Worm (Caenorhabditis elegans) whole organism, L1 larva: Measurements from ENCODE around the gene F57G4.11.
"Not testable (repeated sequence)": the region's sequence is repeated elsewhere in the genome, so short reads cannot be mapped to it uniquely, and the experiment has no call there.

Experiments
- aly-2 ChIP-seq: fragments of 150-350 bp; optimal IDR thresholded peaks from 2 replicates; lab custom pipeline; 2014; ENCODE audit warnings: missing biosample characterization, missing genetic modification characterization
- ama-1 ChIP-seq: fragments of 150-350 bp; optimal IDR thresholded peaks from 2 replicates; lab custom pipeline; 2014
- ceh-63 ChIP-seq: fragments of 200-800 bp; sonication (Bioruptor generic); optimal IDR thresholded peaks from 2 replicates; lab custom pipeline; 2018; ENCODE audit warnings: mild to moderate bottlenecking, missing genetic modification characterization, missing compliant biosample characterization
- ceh-88 ChIP-seq: fragments of 200-800 bp; sonication (Bioruptor generic); IDR thresholded peaks from 2 replicates; pipeline ENCODE4 v1.3.6; 2022; ENCODE audit warnings: missing genetic modification characterization, missing compliant biosample characterization
- efl-1 ChIP-seq, 4 experiments: fragments of 150-350 bp; optimal IDR thresholded peaks in 3 of 4; peaks in 1 of 4; 1 replicate in 1 of 4; 2 replicates in 3 of 4; lab custom pipeline; 2014; ENCODE audit warnings: missing biosample characterization in 2 of 4, missing genetic modification characterization in 2 of 4, missing genetic modification reagents in 2 of 4
- efl-3 ChIP-seq: fragments of 200-800 bp; sonication (Bioruptor generic); optimal IDR thresholded peaks from 2 replicates; lab custom pipeline; 2018; ENCODE audit warnings: mild to moderate bottlenecking, missing genetic modification characterization, missing compliant biosample characterization
- egl-13 ChIP-seq: sonication (generic microtip); optimal IDR thresholded peaks from 2 replicates; lab custom pipeline; 2016; ENCODE audit warnings: missing genotype, missing genetic modification reagents, missing genetic modification characterization, missing compliant biosample characterization
- elt-2 ChIP-seq: sonication (generic microtip); optimal IDR thresholded peaks from 2 replicates; lab custom pipeline; 2016; ENCODE audit warnings: missing genetic modification characterization, mild to moderate bottlenecking, inconsistent platforms, missing compliant biosample characterization, missing genetic modification reagents
- fkh-4 ChIP-seq: sonication (generic microtip); optimal IDR thresholded peaks from 2 replicates; lab custom pipeline; 2016; ENCODE audit warnings: missing compliant biosample characterization, missing genetic modification characterization, borderline replicate concordance
- grh-1 ChIP-seq: fragments of 200-800 bp; sonication (Bioruptor generic); IDR thresholded peaks from 2 replicates; pipeline ENCODE4 v1.3.6; 2022; ENCODE audit warnings: missing genetic modification reagents, missing genetic modification characterization, missing compliant biosample characterization
- isw-1 ChIP-seq: fragments of 200-800 bp; sonication (Bioruptor generic); IDR thresholded peaks from 2 replicates; pipeline ENCODE4 v1.3.6; 2022; ENCODE audit warnings: missing genetic modification characterization, missing compliant biosample characterization
- jun-1 ChIP-seq: fragments of 150-350 bp; optimal IDR thresholded peaks from 2 replicates; lab custom pipeline; 2014; ENCODE audit warnings: missing biosample characterization, missing genetic modification reagents, missing genetic modification characterization
- lin-13 ChIP-seq: fragments of 150-350 bp; optimal IDR thresholded peaks from 2 replicates; lab custom pipeline; 2014; ENCODE audit warnings: missing biosample characterization, missing genetic modification reagents, missing genetic modification characterization
- lin-14 ChIP-seq: fragments of 200-800 bp; sonication (Bioruptor generic); optimal IDR thresholded peaks from 2 replicates; lab custom pipeline; 2018; ENCODE audit warnings: mild to moderate bottlenecking, missing genetic modification characterization, moderate library complexity, missing compliant biosample characterization
- lin-35 ChIP-seq, 2 experiments: fragments of 150-350 bp; optimal IDR thresholded peaks; 2 replicates each; lab custom pipeline; 2014; ENCODE audit warnings: missing biosample characterization in 2 of 2, missing genetic modification characterization in 2 of 2, missing genetic modification reagents in 2 of 2
- mab-9 ChIP-seq: fragments of 200-800 bp; sonication (Bioruptor generic); IDR thresholded peaks from 2 replicates; pipeline ENCODE4 v1.3.6; 2022; ENCODE audit warnings: missing genetic modification reagents, missing genetic modification characterization, missing compliant biosample characterization
- mep-1 ChIP-seq: fragments of 150-350 bp; optimal IDR thresholded peaks from 2 replicates; lab custom pipeline; 2014; ENCODE audit warnings: missing biosample characterization, missing genetic modification characterization
- nhr-11 ChIP-seq: fragments of 150-350 bp; optimal IDR thresholded peaks from 2 replicates; lab custom pipeline; 2014; ENCODE audit warnings: missing biosample characterization, missing genetic modification characterization
- nhr-12 ChIP-seq: sonication (generic microtip); optimal IDR thresholded peaks from 2 replicates; lab custom pipeline; 2017; ENCODE audit warnings: missing biosample characterization, missing genetic modification characterization
- nhr-19 ChIP-seq: fragments of 200-800 bp; sonication (Bioruptor generic); conservative IDR thresholded peaks from 2 replicates; pipeline ENCODE4 v1.3.6; 2022; ENCODE audit warnings: missing genetic modification characterization, missing compliant biosample characterization
- nhr-237 ChIP-seq: fragments of 150-350 bp; optimal IDR thresholded peaks from 2 replicates; lab custom pipeline; 2014; ENCODE audit warnings: missing biosample characterization, missing genetic modification characterization
- nhr-28 ChIP-seq: fragments of 150-350 bp; optimal IDR thresholded peaks from 2 replicates; lab custom pipeline; 2014; ENCODE audit warnings: missing biosample characterization, missing genetic modification characterization
- nhr-71 ChIP-seq: sonication (generic microtip); optimal IDR thresholded peaks from 2 replicates; lab custom pipeline; 2016; ENCODE audit warnings: mild to moderate bottlenecking, missing genetic modification characterization, moderate library complexity, missing compliant biosample characterization
- nhr-76 ChIP-seq: sonication (generic microtip); optimal IDR thresholded peaks from 2 replicates; lab custom pipeline; 2017; ENCODE audit warnings: missing biosample characterization, missing genetic modification characterization
- nhr-90 ChIP-seq: sonication (generic microtip); optimal IDR thresholded peaks from 2 replicates; lab custom pipeline; 2016; ENCODE audit warnings: mild to moderate bottlenecking, missing genetic modification characterization, missing compliant biosample characterization; ENCODE audit not compliant: poor library complexity
- pag-3 ChIP-seq: sonication (generic microtip); optimal IDR thresholded peaks from 2 replicates; lab custom pipeline; 2017; ENCODE audit warnings: missing genetic modification characterization, mild to moderate bottlenecking, missing compliant biosample characterization, antibody characterized with exemption, borderline replicate concordance; ENCODE audit not compliant: insufficient read depth
- pax-3 ChIP-seq: fragments of 200-800 bp; sonication (Bioruptor generic); optimal IDR thresholded peaks from 2 replicates; lab custom pipeline; 2018; ENCODE audit warnings: mild to moderate bottlenecking, missing genetic modification characterization, moderate library complexity, missing compliant biosample characterization
- pqm-1 ChIP-seq: sonication (generic microtip); optimal IDR thresholded peaks from 3 replicates; lab custom pipeline; 2017; ENCODE audit warnings: missing biosample characterization, missing genetic modification characterization
- snpc-4 ChIP-seq: fragments of 150-350 bp; optimal IDR thresholded peaks from 2 replicates; lab custom pipeline; 2014; ENCODE audit warnings: missing biosample characterization, missing genetic modification characterization
- swsn-7 ChIP-seq: sonication (generic microtip); optimal IDR thresholded peaks from 2 replicates; lab custom pipeline; 2016; ENCODE audit warnings: missing genetic modification characterization, missing compliant biosample characterization
- tbx-2 ChIP-seq: sonication (generic microtip); optimal IDR thresholded peaks from 2 replicates; lab custom pipeline; 2016; ENCODE audit warnings: missing genetic modification characterization, missing compliant biosample characterization
- tlp-1 ChIP-seq: fragments of 150-350 bp; optimal IDR thresholded peaks from 2 replicates; lab custom pipeline; 2014; ENCODE audit warnings: missing biosample characterization, missing genetic modification characterization
- vab-15 ChIP-seq: sonication (generic microtip); optimal IDR thresholded peaks from 2 replicates; lab custom pipeline; 2017; ENCODE audit warnings: missing genotype, mild to moderate bottlenecking, missing genetic modification characterization, missing compliant biosample characterization
- xbp-1 ChIP-seq: sonication (generic microtip); optimal IDR thresholded peaks from 2 replicates; lab custom pipeline; 2016; ENCODE audit warnings: missing genetic modification characterization, missing compliant biosample characterization
- zag-1 ChIP-seq: fragments of 150-350 bp; optimal IDR thresholded peaks from 2 replicates; lab custom pipeline; 2014; ENCODE audit warnings: missing biosample characterization, missing genetic modification characterization
- zip-4 ChIP-seq: fragments of 200-800 bp; sonication (Bioruptor generic); optimal IDR thresholded peaks from 2 replicates; lab custom pipeline; 2018; ENCODE audit warnings: mild to moderate bottlenecking, missing genetic modification characterization, moderate library complexity, missing compliant biosample characterization

F57G4.11 gene

ce11 chrV:17624906-17625305, at the start of gene F57G4.11:
Gene F57G4.11 (plus strand): TSS chrV:17625206.
- TF ChIP-seq pax-3 (tag; lab: Kevin White, UChicago): no peak
- TF ChIP-seq nhr-28 (tag; lab: Kevin White, UChicago): no peak
- TF ChIP-seq mep-1 (tag; lab: Kevin White, UChicago): no peak
- no peak for TF ChIP-seq swsn-7 (tag; lab: Kevin White, UChicago)
- TF ChIP-seq nhr-12: no peak
- TF ChIP-seq jun-1 (tag; lab: Kevin White, UChicago): no peak
- TF ChIP-seq nhr-76 (tag; lab: Kevin White, UChicago): no peak
- TF ChIP-seq lin-14 (GFP tag; lab: Kevin White, UChicago): no peak

ce11 chrV:17580017-17580416, 45.0 kb upstream of the F57G4.11 start:
- TF ChIP-seq aly-2 (tag; lab: Kevin White, UChicago): no peak
- no peak for TF ChIP-seq efl-1 (optimal IDR thresholded peaks at IDR 0.05; lab: Kevin White, UChicago)
- TF ChIP-seq efl-1 (GFP tag; optimal IDR thresholded peaks at IDR 0.05 in 1 of 2; lab: Kevin White, UChicago): peak in 1 of 2 experiments; percentile 63

ce11 chrV:17584352-17584843, 40.6 kb upstream of the F57G4.11 start, which contains the start of gene fbxa-133:
Gene fbxa-133 (plus strand): TSS chrV:17584793.
- TF ChIP-seq zip-4 (GFP tag; lab: Kevin White, UChicago); grh-1 (GFP tag; lab: Robert Waterston, UW); nhr-237 (tag; lab: Kevin White, UChicago): not testable (repeated sequence)

- TF ChIP-seq pax-3 (tag; lab: Kevin White, UChicago) (no peak), fkh-4 (tag; lab: Kevin White, UChicago) (no peak), mab-9 (no peak), jun-1 (tag; lab: Kevin White, UChicago) (no peak), aly-2 (tag; lab: Kevin White, UChicago) (no peak), pag-3 (tag; lab: Kevin White, UChicago) (no peak), pqm-1 (no peak), nhr-19 (GFP tag; lab: Robert Waterston, UW) (no peak), ama-1 (lab: Kevin White, UChicago) (no peak), lin-13 (GFP tag; lab: Kevin White, UChicago) (no peak)
Observed at ce11 chrV:17595691-17596090, 29.3 kb upstream of the F57G4.11 start.

ce11 chrV:17598810-17599209, 26.2 kb upstream of the F57G4.11 start, which contains the start of gene Y6G8.2:
Gene Y6G8.2 (minus strand): TSS chrV:17598956.
- no peak for TF ChIP-seq zag-1 (tag; lab: Kevin White, UChicago)
- peak; percentile 52 for TF ChIP-seq elt-2
- TF ChIP-seq ceh-63: no peak

- no peak for TF ChIP-seq nhr-11 (tag; lab: Kevin White, UChicago)
- TF ChIP-seq egl-13 (tag; lab: Kevin White, UChicago): no peak
- no peak for TF ChIP-seq tlp-1 (tag; lab: Kevin White, UChicago)
- TF ChIP-seq fkh-4 (tag; lab: Kevin White, UChicago): no peak
- no peak for TF ChIP-seq lin-35 (GFP tag; optimal IDR thresholded peaks at IDR 0.05; lab: Kevin White, UChicago)
- TF ChIP-seq nhr-19 (GFP tag; lab: Robert Waterston, UW): no peak
- no peak for TF ChIP-seq nhr-71 (tag; lab: Kevin White, UChicago)
- TF ChIP-seq xbp-1 (tag; lab: Kevin White, UChicago): no peak
- no peak for TF ChIP-seq ceh-88 (GFP tag; lab: Robert Waterston, UW)
- TF ChIP-seq efl-3 (GFP tag; lab: Kevin White, UChicago): no peak
- no peak for TF ChIP-seq isw-1 (GFP tag; lab: Robert Waterston, UW)
- TF ChIP-seq snpc-4 (tag; lab: Kevin White, UChicago): no peak
- TF ChIP-seq tbx-2 (tag; lab: Kevin White, UChicago): no peak
- TF ChIP-seq nhr-90 (tag; lab: Kevin White, UChicago): no peak
- no peak for TF ChIP-seq vab-15 (tag; lab: Kevin White, UChicago)
Observed at ce11 chrV:17601520-17601919, 23.5 kb upstream of the F57G4.11 start, which contains the start of gene ztf-25. Gene ztf-25 (plus strand): TSS chrV:17601820.
